Fruit fly (Drosophila melanogaster): ENCODE data around the gene ninaA.

Gene ninaA

DNA sequence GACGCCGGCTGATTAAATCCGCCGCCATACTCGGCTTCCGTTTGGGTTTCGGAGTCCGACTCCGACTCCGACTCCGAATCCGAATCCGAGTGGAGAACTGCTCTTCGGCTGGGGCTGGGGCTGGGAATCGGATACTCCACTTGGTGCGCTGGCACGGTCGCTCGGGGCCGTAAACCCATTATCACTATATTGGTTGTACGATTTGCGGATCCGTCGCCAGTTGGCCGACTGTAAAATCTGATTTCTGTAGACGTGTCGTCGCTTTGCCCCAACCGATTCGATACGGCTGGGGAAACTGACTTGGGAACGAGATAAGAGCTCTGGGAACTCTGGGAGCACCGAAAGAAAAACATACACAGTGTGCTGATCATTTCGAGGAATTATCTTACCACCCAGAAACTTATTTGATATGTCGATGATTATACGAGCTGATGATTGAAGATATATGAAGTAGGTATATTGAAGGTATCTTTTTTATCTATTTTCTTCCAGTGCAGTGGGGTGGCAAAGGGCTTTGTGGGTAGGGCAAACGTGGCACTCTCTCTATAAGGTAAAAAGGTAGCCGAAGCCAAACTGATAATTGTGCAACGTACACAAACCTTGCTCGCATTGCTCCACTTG, 19.1 kb upstream of the ninaA start (continued):
- TF ChIP-seq Pdp1 (GFP tag; optimal IDR thresholded peaks at IDR 0.05) (peak; percentile 56 to 57), CG9817 (tag; optimal IDR thresholded peaks at IDR 0.05) (peak; percentile 50), CG32532 (GFP tag; IDR thresholded peaks at IDR 0.05) (peak; percentile 13; the same call in 1 of the 2 replicates), zen (tag; optimal IDR thresholded peaks at IDR 0.05) (no peak), dysf (GFP tag; IDR thresholded peaks at IDR 0.05) (peak; percentile 71), caup (GFP tag; optimal IDR thresholded peaks at IDR 0.05; ENCODE audit: severe bottlenecking) (peak; percentile 37), CG9932 (GFP tag; IDR thresholded peaks at IDR 0.05) (peak; percentile 58), dmrt11E (tag; optimal IDR thresholded peaks at IDR 0.05) (peak; percentile 25), CG15269 (tag; optimal IDR thresholded peaks at IDR 0.05) (peak; percentile 73), Optix (GFP tag; IDR thresholded peaks at IDR 0.05) (peak; percentile 53; the same call in 2 of the 3 replicates), ci (GFP tag; IDR thresholded peaks at IDR 0.05) (peak; percentile 93), Rx (GFP tag; IDR thresholded peaks at IDR 0.05) (peak; percentile 47; the same call in 1 of the 2 replicates), pnt (GFP tag; optimal IDR thresholded peaks at IDR 0.05) (peak; percentile 55), CG10565 (GFP tag; optimal IDR thresholded peaks at IDR 0.05) (no peak), HmgD (GFP tag; optimal IDR thresholded peaks at IDR 0.05) (no peak), Nf-YA (GFP tag; IDR thresholded peaks at IDR 0.05) (0 out of 2 replicates have a peak, but pooled peaks have one; percentile 22), CG9876 (GFP tag; optimal IDR thresholded peaks at IDR 0.05) (no peak), CG11093 (GFP tag; IDR thresholded peaks at IDR 0.05) (peak; percentile 50; the same call in 2 of the 3 replicates), ewg (GFP tag; optimal IDR thresholded peaks at IDR 0.05) (peak; percentile 51), luna (GFP tag; optimal IDR thresholded peaks at IDR 0.05) (no peak), chif (GFP tag; optimal IDR thresholded peaks at IDR 0.05) (peak; percentile 52 to 58), Dip3 (GFP tag; optimal IDR thresholded peaks at IDR 0.05) (peak; percentile 11), usp (GFP tag; optimal IDR thresholded peaks at IDR 0.05) (no peak), Hey (tag; optimal IDR thresholded peaks at IDR 0.05) (no peak), esg (GFP tag; conservative IDR thresholded peaks at IDR 0.05) (peak; percentile 61), E2f2 (GFP tag; IDR thresholded peaks at IDR 0.05) (peak; percentile 47; the same call in 1 of the 2 replicates), gcm (GFP tag; optimal IDR thresholded peaks at IDR 0.05) (peak; percentile 29), tgo (GFP tag; IDR thresholded peaks at IDR 0.05) (peak; percentile 62), CG11247 (GFP tag; IDR thresholded peaks at IDR 0.05) (0 out of 2 replicates have a peak, but pooled peaks have one; percentile 26), sqz (GFP tag; optimal IDR thresholded peaks at IDR 0.05) (peak; percentile 7), CG9437 (GFP tag; optimal IDR thresholded peaks at IDR 0.05) (peak; percentile 9), odd (GFP tag; optimal IDR thresholded peaks at IDR 0.05) (peak; percentile 46), ttk (GFP tag; IDR thresholded peaks at IDR 0.05) (peak; percentile 59), jing (GFP tag; optimal IDR thresholded peaks at IDR 0.05) (peak; percentile 12), kay (GFP tag; optimal IDR thresholded peaks at IDR 0.05) (peak; percentile 13), fru (optimal IDR thresholded peaks at IDR 0.05) (no peak), CG8944 (GFP tag; optimal IDR thresholded peaks at IDR 0.05) (peak; percentile 37), CG13624 (GFP tag; optimal IDR thresholded peaks at IDR 0.05) (peak; percentile 20), Med (GFP tag) (peak; percentile 80), CG18619 (GFP tag; optimal IDR thresholded peaks at IDR 0.05) (peak; percentile 8), Sox102F (GFP tag; optimal IDR thresholded peaks at IDR 0.05) (peak; percentile 82), grn (GFP tag; optimal IDR thresholded peaks at IDR 0.05) (peak; percentile 9), Chrac-16 (GFP tag; optimal IDR thresholded peaks at IDR 0.05) (peak; percentile 31), CG1233 (GFP tag; optimal IDR thresholded peaks at IDR 0.05) (peak; percentile 25), HLH54F (GFP tag; optimal IDR thresholded peaks at IDR 0.05) (peak; percentile 27), H15 (GFP tag; IDR thresholded peaks at IDR 0.05) (peak; percentile 64; the same call in 2 of the 3 replicates), CG4617 (GFP tag; optimal IDR thresholded peaks at IDR 0.05; ENCODE audit: borderline replicate concordance) (no peak), sens (GFP tag) (peak; percentile 89), dimm (GFP tag; IDR thresholded peaks at IDR 0.05) (0 out of 2 replicates have a peak, but pooled peaks have one; percentile 11), CG10462 (GFP tag; optimal IDR thresholded peaks at IDR 0.05) (peak; percentile 31), E2f1 (GFP tag; IDR thresholded peaks at IDR 0.05) (peak; percentile 64)

All from whole organism, embryonic.